Worm (Caenorhabditis elegans): ENCODE measurements around the gene F23F12.12.

The F23F12.12 gene

ce11 chrIII:6464113-6464571 is 43.8 kb upstream of the F23F12.12 start:
- TF ChIP-seq snu-23 (GFP tag; optimal IDR thresholded peaks at IDR 0.05) = peak; percentile 93
- TF ChIP-seq nhr-28 (tag; optimal IDR thresholded peaks at IDR 0.05) = no peak
- TF ChIP-seq isw-1 (GFP tag; IDR thresholded peaks at IDR 0.05) = peak; percentile 74
- TF ChIP-seq nhr-90 (tag; optimal IDR thresholded peaks at IDR 0.05; ENCODE audit: poor library complexity) = peak; percentile 84
- TF ChIP-seq fkh-8 (tag; optimal IDR thresholded peaks at IDR 0.05) = peak; percentile 88
- peak; percentile 57 for TF ChIP-seq mep-1 (tag; optimal IDR thresholded peaks at IDR 0.05)
- TF ChIP-seq hlh-17 (GFP tag; optimal IDR thresholded peaks at IDR 0.05; ENCODE audit: borderline replicate concordance) = no peak
- TF ChIP-seq C34B4.2 (tag; optimal IDR thresholded peaks at IDR 0.05) = peak; percentile 11
- peak; percentile 82 for TF ChIP-seq rnt-1 (tag; optimal IDR thresholded peaks at IDR 0.05)
- peak; percentile 78 for TF ChIP-seq C16A3.4 (tag; optimal IDR thresholded peaks at IDR 0.05)
- peak; percentile 95 for TF ChIP-seq lin-14 (GFP tag; optimal IDR thresholded peaks at IDR 0.05)
- TF ChIP-seq nhr-47 (tag; optimal IDR thresholded peaks at IDR 0.05) = peak; percentile 90
- TF ChIP-seq ceh-90 (tag; optimal IDR thresholded peaks at IDR 0.05) = no peak
- TF ChIP-seq lin-35 (GFP tag; optimal IDR thresholded peaks at IDR 0.05) = peak; percentile 79 to 83
- peak; percentile 62 for TF ChIP-seq ceh-8 (GFP tag; optimal IDR thresholded peaks at IDR 0.05)
- TF ChIP-seq unc-86 (tag; optimal IDR thresholded peaks at IDR 0.05) = peak; percentile 64
- TF ChIP-seq jun-1 (tag; optimal IDR thresholded peaks at IDR 0.05) = peak; percentile 89
- peak; percentile 85 for TF ChIP-seq dsc-1 (tag; optimal IDR thresholded peaks at IDR 0.05)
- peak; percentile 76 for TF ChIP-seq ceh-88 (GFP tag; IDR thresholded peaks at IDR 0.05)
- peak; percentile 3 for TF ChIP-seq aha-1 (tag; optimal IDR thresholded peaks at IDR 0.05)
- TF ChIP-seq fkh-10 (GFP tag; optimal IDR thresholded peaks at IDR 0.05) = peak; percentile 57
- peak; percentile 88 for TF ChIP-seq tbx-2 (tag; optimal IDR thresholded peaks at IDR 0.05)
- TF ChIP-seq lin-15B (tag; optimal IDR thresholded peaks at IDR 0.05) = peak; percentile 69
- peak; percentile 50 for TF ChIP-seq nhr-77 (tag; optimal IDR thresholded peaks at IDR 0.05)
- TF ChIP-seq ets-5 (GFP tag; IDR thresholded peaks at IDR 0.05) = no peak
- no peak for TF ChIP-seq vab-15 (tag; optimal IDR thresholded peaks at IDR 0.05)
- TF ChIP-seq hpl-2 (GFP tag; optimal IDR thresholded peaks at IDR 0.05) = no peak
- no peak for TF ChIP-seq nhr-84 (tag; optimal IDR thresholded peaks at IDR 0.05)
- TF ChIP-seq zip-4 (GFP tag; optimal IDR thresholded peaks at IDR 0.05) = peak; percentile 55
- peak; percentile 82 for TF ChIP-seq ztf-4 (tag; optimal IDR thresholded peaks at IDR 0.05)
- TF ChIP-seq efl-3 (GFP tag; optimal IDR thresholded peaks at IDR 0.05) = peak; percentile 1
- peak; percentile 11 for TF ChIP-seq C04F5.9 (tag; optimal IDR thresholded peaks at IDR 0.05)
- TF ChIP-seq pax-3 (tag; optimal IDR thresholded peaks at IDR 0.05) = peak; percentile 69
- peak; percentile 96 for TF ChIP-seq elt-2 (tag; optimal IDR thresholded peaks at IDR 0.05)
- TF ChIP-seq sup-37 (GFP tag; optimal IDR thresholded peaks at IDR 0.05) = peak; percentile 84
- no peak for TF ChIP-seq fos-1 (tag; optimal IDR thresholded peaks at IDR 0.05)
- no peak for TF ChIP-seq ama-1 (optimal IDR thresholded peaks at IDR 0.05)
- peak; percentile 58 for TF ChIP-seq grh-1 (GFP tag; IDR thresholded peaks at IDR 0.05)
- peak; percentile 15 for TF ChIP-seq fkh-4 (tag; optimal IDR thresholded peaks at IDR 0.05; ENCODE audit: borderline replicate concordance)
- peak; percentile 78 to 83 (median 78) for TF ChIP-seq dpl-1 (GFP tag; optimal IDR thresholded peaks at IDR 0.05)
- TF ChIP-seq swsn-7 (tag; optimal IDR thresholded peaks at IDR 0.05) = peak; percentile 91
- peak; percentile 42; the same call in 1 of the 2 replicates for TF ChIP-seq unc-98 (GFP tag; IDR thresholded peaks at IDR 0.05)
- peak; percentile 80 to 84 for TF ChIP-seq lsy-2 (tag; optimal IDR thresholded peaks at IDR 0.05)
- TF ChIP-seq nhr-20 (tag; optimal IDR thresholded peaks at IDR 0.05) = peak; percentile 90
- TF ChIP-seq unc-130 (tag; optimal IDR thresholded peaks at IDR 0.05) = peak; percentile 68
- no peak for TF ChIP-seq alr-1 (tag; optimal IDR thresholded peaks at IDR 0.05; ENCODE audit: borderline replicate concordance)
- no peak for TF ChIP-seq sptf-1 (tag; optimal IDR thresholded peaks at IDR 0.05)
- TF ChIP-seq lin-39 (tag; optimal IDR thresholded peaks at IDR 0.05) = no peak
- peak; percentile 63 for TF ChIP-seq F16B12.6 (tag; optimal IDR thresholded peaks at IDR 0.05)
- peak; percentile 71 for TF ChIP-seq mab-9 (GFP tag; IDR thresholded peaks at IDR 0.05)
- no peak for TF ChIP-seq nhr-11 (tag; optimal IDR thresholded peaks at IDR 0.05)
- TF ChIP-seq egl-27 (tag; optimal IDR thresholded peaks at IDR 0.05) = no peak
- TF ChIP-seq lin-13 (GFP tag; optimal IDR thresholded peaks at IDR 0.05) = peak; percentile 85
